Fruit fly (Drosophila melanogaster): ENCODE data around the gene CG31678.

Gene CG31678

dm6 chr2L:20714468-20715404 lies 39.0 kb upstream of the CG31678 start, which contains the start of gene Hr38 (continued):
- no peak for TF ChIP-seq CG3847 (GFP tag; IDR thresholded peaks at IDR 0.05)
- peak; percentile 49 for TF ChIP-seq sisA (GFP tag; IDR thresholded peaks at IDR 0.05)
- no peak for TF ChIP-seq CG2129 (GFP tag; IDR thresholded peaks at IDR 0.05; ENCODE audit: partially characterized antibody)
- TF ChIP-seq CG17328 (GFP tag; IDR thresholded peaks at IDR 0.05) = no peak
- no peak for TF ChIP-seq CG7372 (GFP tag; IDR thresholded peaks at IDR 0.05)
- peak; percentile 42 for TF ChIP-seq zf30C (GFP tag; optimal IDR thresholded peaks at IDR 0.05)
- no peak for TF ChIP-seq gfzf (GFP tag; optimal IDR thresholded peaks at IDR 0.05)
- peak; percentile 18 for TF ChIP-seq CG6813 (GFP tag; optimal IDR thresholded peaks at IDR 0.05)
- TF ChIP-seq Med (GFP tag) = peak; percentile 91
- TF ChIP-seq hkb (optimal IDR thresholded peaks at IDR 0.05) = no peak
- TF ChIP-seq hkb (GFP tag; IDR thresholded peaks at IDR 0.05) = peak; percentile 51; the same call in 1 of the 2 replicates
- TF ChIP-seq sr (GFP tag; IDR thresholded peaks at IDR 0.05) = no peak
- peak; percentile 4 for TF ChIP-seq org-1 (GFP tag; optimal IDR thresholded peaks at IDR 0.05)
- peak; percentile 26 for TF ChIP-seq nau (GFP tag; optimal IDR thresholded peaks at IDR 0.05)
- no peak for TF ChIP-seq CG10654 (GFP tag; optimal IDR thresholded peaks at IDR 0.05)
- TF ChIP-seq CG8089 (GFP tag; optimal IDR thresholded peaks at IDR 0.05) = no peak
- TF ChIP-seq CG18476 (GFP tag; optimal IDR thresholded peaks at IDR 0.05) = no peak
- TF ChIP-seq CG14014 (GFP tag; IDR thresholded peaks at IDR 0.05) = peak; percentile 44
- no peak for TF ChIP-seq Rx (GFP tag; IDR thresholded peaks at IDR 0.05)
- no peak; the same call in 1 of the 2 replicates for TF ChIP-seq CG10366 (GFP tag; IDR thresholded peaks at IDR 0.05)
- no peak for TF ChIP-seq CG8290 (GFP tag; optimal IDR thresholded peaks at IDR 0.05)
- TF ChIP-seq CG8290 (tag; optimal IDR thresholded peaks at IDR 0.05) = peak; percentile 11 to 45
- no peak for TF ChIP-seq lbe (GFP tag; optimal IDR thresholded peaks at IDR 0.05)
- TF ChIP-seq p53 (GFP tag; optimal IDR thresholded peaks at IDR 0.05) = no peak
- no peak for TF ChIP-seq HmgD (GFP tag; optimal IDR thresholded peaks at IDR 0.05)
- no peak for TF ChIP-seq ranshi (GFP tag; IDR thresholded peaks at IDR 0.05)
- no peak for TF ChIP-seq CG7987 (GFP tag; optimal IDR thresholded peaks at IDR 0.05)
- TF ChIP-seq tgo (GFP tag; IDR thresholded peaks at IDR 0.05) = 0 out of 3 replicates have a peak, but pooled peaks have one; percentile 15
- no peak for TF ChIP-seq CG4617 (GFP tag; optimal IDR thresholded peaks at IDR 0.05; ENCODE audit: borderline replicate concordance)
- no peak for TF ChIP-seq run (tag; optimal IDR thresholded peaks at IDR 0.05)
- peak; percentile 26 for TF ChIP-seq CG18619 (GFP tag; optimal IDR thresholded peaks at IDR 0.05)
- peak; percentile 42 for TF ChIP-seq CG7786 (GFP tag; optimal IDR thresholded peaks at IDR 0.05)
- no peak for TF ChIP-seq cad (GFP tag; optimal IDR thresholded peaks at IDR 0.05)
- peak; percentile 41 for TF ChIP-seq NfI (GFP tag; optimal IDR thresholded peaks at IDR 0.05)
- no peak; the same call in 1 of the 2 replicates for TF ChIP-seq CG9932 (GFP tag; IDR thresholded peaks at IDR 0.05)
- peak; percentile 86 for TF ChIP-seq HLHmδ (GFP tag; optimal IDR thresholded peaks at IDR 0.05)
- no peak for TF ChIP-seq CG16813 (GFP tag; IDR thresholded peaks at IDR 0.05; ENCODE audit: partially characterized antibody)
- TF ChIP-seq Poxn (GFP tag; IDR thresholded peaks at IDR 0.05) = no peak
- peak; percentile 22 for TF ChIP-seq CG10209 (GFP tag; optimal IDR thresholded peaks at IDR 0.05)
- TF ChIP-seq pros (GFP tag; optimal IDR thresholded peaks at IDR 0.05) = no peak
- TF ChIP-seq Hey (tag; optimal IDR thresholded peaks at IDR 0.05) = no peak
- no peak for TF ChIP-seq CG9797 (GFP tag; optimal IDR thresholded peaks at IDR 0.05)
- TF ChIP-seq bsh (GFP tag; optimal IDR thresholded peaks at IDR 0.05) = peak in 1 of 2 experiments; percentile 8
- peak in 1 of 2 experiments; percentile 58 for TF ChIP-seq Hr78 (GFP tag; optimal IDR thresholded peaks at IDR 0.05)
- no peak for TF ChIP-seq CG2875 (GFP tag; optimal IDR thresholded peaks at IDR 0.05)
- no peak for TF ChIP-seq pum (GFP tag; optimal IDR thresholded peaks at IDR 0.05)
- TF ChIP-seq CG34224 (GFP tag; IDR thresholded peaks at IDR 0.05; ENCODE audit: partially characterized antibody) = peak; percentile 66; the same call in 2 of the 3 replicates
- peak; percentile 44 for TF ChIP-seq CG9817 (tag; optimal IDR thresholded peaks at IDR 0.05)
- peak; percentile 15 for TF ChIP-seq eyg (GFP tag; optimal IDR thresholded peaks at IDR 0.05)

Measured in whole organism, embryonic.